Worm (Caenorhabditis elegans) whole organism, L1 larva: Measurements from ENCODE around the gene cdc-14.

ENCODE experiments used
- alr-1 ChIP-seq: fragments of 200-800 bp; sonication (Bioruptor generic); optimal IDR thresholded peaks from 2 replicates; lab custom pipeline; 2018; ENCODE audit warnings: borderline replicate concordance, mild to moderate bottlenecking, missing genetic modification characterization, missing compliant biosample characterization
- elt-3 ChIP-seq, 6 experiments: fragments of 150-350 bp in 1 of 6; sonication (generic microtip); optimal IDR thresholded peaks; 2 replicates each; lab custom pipeline; 2017 to 2018; ENCODE audit warnings: missing biosample characterization in 6 of 6, missing genetic modification characterization in 6 of 6, inconsistent platforms in 1 of 6
- hlh-17 ChIP-seq: fragments of 200-800 bp; sonication (Bioruptor generic); optimal IDR thresholded peaks from 2 replicates; lab custom pipeline; 2018; ENCODE audit warnings: missing genetic modification characterization, mild to moderate bottlenecking, missing compliant biosample characterization, moderate library complexity, borderline replicate concordance
- jun-1 ChIP-seq: fragments of 150-350 bp; optimal IDR thresholded peaks from 2 replicates; lab custom pipeline; 2014; ENCODE audit warnings: missing biosample characterization, missing genetic modification reagents, missing genetic modification characterization
- mdl-1 ChIP-seq, 2 experiments: fragments of 150-350 bp; optimal IDR thresholded peaks; 2 replicates each; lab custom pipeline; 2014 to 2017; ENCODE audit warnings: missing biosample characterization in 2 of 2, missing genetic modification characterization in 2 of 2, inconsistent platforms in 1 of 2
- nhr-28 ChIP-seq: fragments of 150-350 bp; optimal IDR thresholded peaks from 2 replicates; lab custom pipeline; 2014; ENCODE audit warnings: missing biosample characterization, missing genetic modification characterization
- skn-1 ChIP-seq: fragments of 150-350 bp; optimal IDR thresholded peaks from 2 replicates; lab custom pipeline; 2014; ENCODE audit warnings: missing biosample characterization, missing genetic modification characterization
- zip-4 ChIP-seq: fragments of 200-800 bp; sonication (Bioruptor generic); optimal IDR thresholded peaks from 2 replicates; lab custom pipeline; 2018; ENCODE audit warnings: mild to moderate bottlenecking, missing genetic modification characterization, moderate library complexity, missing compliant biosample characterization
- ztf-11 ChIP-seq, 2 experiments: sonication (generic microtip); optimal IDR thresholded peaks; 2 replicates each; lab custom pipeline; 2016 to 2017; ENCODE audit warnings: missing genetic modification characterization in 2 of 2, missing biosample characterization in 1 of 2, missing compliant biosample characterization in 1 of 2

ce11 chrII:5551517-5551916, 41.7 kb downstream of the cdc-14 start, which contains the start of gene C17C3.5:
- TF ChIP-seq mdl-1 (tag; optimal IDR thresholded peaks at IDR 0.05; lab: Kevin White, UChicago), result no peak
- TF ChIP-seq elt-3 (tag; optimal IDR thresholded peaks at IDR 0.05; lab: Kevin White, UChicago), result no peak
- TF ChIP-seq alr-1 (tag; lab: Kevin White, UChicago), result no peak
- no peak for TF ChIP-seq ztf-11 (tag; optimal IDR thresholded peaks at IDR 0.05; lab: Kevin White, UChicago)
- TF ChIP-seq zip-4 (GFP tag; lab: Kevin White, UChicago), result no peak
- no peak for TF ChIP-seq skn-1 (tag; lab: Kevin White, UChicago)
- TF ChIP-seq nhr-28 (tag; lab: Kevin White, UChicago), result no peak
- TF ChIP-seq hlh-17 (GFP tag; lab: Kevin White, UChicago), result no peak
- no peak for TF ChIP-seq jun-1 (tag; lab: Kevin White, UChicago)
